Worm (Caenorhabditis elegans) whole organism, L1 larva: ENCODE data around the gene C23F12.9.

Source experiments
- dpl-1 ChIP-seq, 3 experiments: fragments of 150-350 bp in 2 of 3; sonication (generic microtip) in 1 of 3; optimal IDR thresholded peaks; 2 replicates each; lab custom pipeline; 2014 to 2017; ENCODE audit warnings: missing biosample characterization in 3 of 3, missing genetic modification characterization in 3 of 3, missing genetic modification reagents in 3 of 3
- egl-27 ChIP-seq, 2 experiments: fragments of 150-350 bp in 1 of 2; sonication (generic microtip); optimal IDR thresholded peaks; 3 replicates each; lab custom pipeline; 2017 to 2018; ENCODE audit warnings: missing biosample characterization in 2 of 2, missing genetic modification characterization in 2 of 2, missing genetic modification reagents in 2 of 2
- fkh-10 ChIP-seq: sonication (generic microtip); optimal IDR thresholded peaks from 2 replicates; lab custom pipeline; 2017; ENCODE audit warnings: missing biosample characterization, missing genetic modification reagents, missing genetic modification characterization
- nhr-11 ChIP-seq: fragments of 150-350 bp; optimal IDR thresholded peaks from 2 replicates; lab custom pipeline; 2014; ENCODE audit warnings: missing biosample characterization, missing genetic modification characterization
- nhr-77 ChIP-seq: fragments of 150-350 bp; optimal IDR thresholded peaks from 2 replicates; lab custom pipeline; 2014; ENCODE audit warnings: missing biosample characterization, missing genetic modification characterization
- snpc-4 ChIP-seq: fragments of 150-350 bp; optimal IDR thresholded peaks from 2 replicates; lab custom pipeline; 2014; ENCODE audit warnings: missing biosample characterization, missing genetic modification characterization
- ztf-4 ChIP-seq: fragments of 150-350 bp; optimal IDR thresholded peaks from 2 replicates; lab custom pipeline; 2014; ENCODE audit warnings: missing biosample characterization, missing genetic modification characterization

- TF ChIP-seq dpl-1 (GFP tag; optimal IDR thresholded peaks at IDR 0.05; lab: Kevin White, UChicago), result no peak
- TF ChIP-seq egl-27 (tag; optimal IDR thresholded peaks at IDR 0.05; lab: Kevin White, UChicago), result no peak
- no peak for TF ChIP-seq nhr-11 (tag; lab: Kevin White, UChicago)
- no peak for TF ChIP-seq fkh-10 (GFP tag; lab: Kevin White, UChicago)
- no peak for TF ChIP-seq nhr-77
- no peak for TF ChIP-seq ztf-4
- no peak for TF ChIP-seq snpc-4 (tag; lab: Kevin White, UChicago)
Measured at ce11 chrX:9387041-9387440, 6.8 kb upstream of the C23F12.9 start, which contains the start of gene C23F12.4.
